Fruit fly (Drosophila melanogaster) whole organism, adult: Measurements from ENCODE around the gene Drice.

ENCODE experiments used
- CG33017 ChIP-seq: fragments of 200-800 bp; sonication (Bioruptor generic); optimal IDR thresholded peaks from 2 replicates; lab custom pipeline; 2018; ENCODE audit warnings: missing biosample characterization, mild to moderate bottlenecking, missing genetic modification characterization, moderate library complexity
- ovo ChIP-seq: fragments of 200-800 bp; sonication (Bioruptor generic); optimal IDR thresholded peaks from 2 replicates; lab custom pipeline; 2016; ENCODE audit warnings: missing biosample characterization, missing genetic modification characterization

- TF ChIP-seq CG33017 (tag; lab: Kevin White, UChicago), result no peak
- TF ChIP-seq ovo, result no peak
Measured at dm6 chr3R:29797183-29797582, 2.3 kb upstream of the Drice start.
